Worm (Caenorhabditis elegans): Measurements from ENCODE around the gene F58F9.6.

ce11 chrIV:6213403-6213802 is 24.0 kb downstream of the F58F9.6 start, which contains the start of gene C49A9.5:
- no peak for TF ChIP-seq him-1 (tag; optimal IDR thresholded peaks at IDR 0.05)
- TF ChIP-seq W03F9.2 (tag; optimal IDR thresholded peaks at IDR 0.05), result no peak
- no peak for TF ChIP-seq dao-5 (tag; optimal IDR thresholded peaks at IDR 0.05)

Data from whole organism, L4/young adult.